Worm (Caenorhabditis elegans): ENCODE data around the gene cblc-1.

DNA sequence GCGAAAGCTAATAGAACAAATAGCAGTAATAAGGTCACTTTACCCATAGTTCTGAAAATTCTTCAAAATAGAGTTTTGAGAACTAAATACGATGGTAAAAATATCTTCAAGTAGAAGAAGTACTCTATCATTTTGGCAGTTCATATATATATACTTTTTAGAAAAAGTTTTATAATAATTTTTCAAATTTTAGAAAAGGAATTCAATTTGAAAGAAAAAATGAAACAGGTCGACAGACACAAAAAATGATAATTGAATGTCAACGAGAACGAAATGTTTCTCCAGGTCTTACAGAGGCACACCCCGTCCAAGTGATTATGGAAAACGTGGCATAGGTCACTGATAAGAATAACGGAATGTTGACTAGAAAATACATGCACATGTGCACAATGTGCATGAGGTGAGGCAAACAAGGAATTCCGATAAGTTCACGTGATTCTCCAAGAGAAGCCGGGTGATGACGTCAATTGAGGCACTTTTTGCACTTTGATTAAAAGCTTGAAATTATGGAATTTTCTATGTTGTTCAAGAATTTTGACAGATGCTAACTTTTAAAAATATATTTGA, 15.7 kb downstream of the cblc-1 start, which contains the start of gene aagr-2:
- TF ChIP-seq T22C8.4 (GFP tag; IDR thresholded peaks at IDR 0.05) = no peak
- TF ChIP-seq cog-1 (tag; optimal IDR thresholded peaks at IDR 0.05) = no peak
- TF ChIP-seq flt-1 (GFP tag; IDR thresholded peaks at IDR 0.05) = no peak
- TF ChIP-seq ref-1 (GFP tag; conservative IDR thresholded peaks at IDR 0.05) = no peak
